Fruit fly (Drosophila melanogaster) Kc167 (cell line): ENCODE data around the gene atl.

Source experiments
- Myc ChIP-seq: fragments of >200 bp; optimal IDR thresholded peaks from 2 replicates; lab custom pipeline; 2017; ENCODE audit warnings: missing external identifiers
- h ChIP-seq: fragments of >200 bp; optimal IDR thresholded peaks from 3 replicates; lab custom pipeline; 2018; ENCODE audit warnings: missing external identifiers
- psq ChIP-seq: fragments of >200 bp; optimal IDR thresholded peaks from 2 replicates; lab custom pipeline; 2017; ENCODE audit warnings: missing external identifiers
- ttk ChIP-seq: sonication (Bioruptor generic); optimal IDR thresholded peaks from 2 replicates; lab custom pipeline; 2017; ENCODE audit warnings: missing external identifiers

DNA sequence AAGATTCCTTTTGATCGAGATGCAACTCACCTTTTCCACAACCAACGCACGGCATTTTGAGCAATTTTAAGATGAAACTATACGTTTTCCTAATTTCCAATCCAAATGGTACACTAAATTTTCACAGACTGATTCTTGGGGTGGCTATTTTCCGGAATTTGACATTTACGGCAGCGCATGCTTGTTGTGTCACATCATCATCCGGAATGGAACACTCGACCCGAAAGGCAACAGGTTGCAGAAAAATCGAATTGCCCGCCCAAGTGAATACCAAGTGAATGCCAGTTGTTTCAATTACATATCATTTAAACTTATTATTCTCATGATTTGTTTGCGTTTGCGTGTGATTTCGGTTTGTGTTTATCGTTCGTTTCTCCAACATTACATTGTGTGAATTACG, 9.5 kb downstream of the atl start, which contains the start of gene MtnF:
- no peak for TF ChIP-seq h
- no peak for TF ChIP-seq Myc (lab: Kevin White, UChicago)
- no peak for TF ChIP-seq ttk (lab: Kevin White, UChicago)
- TF ChIP-seq psq (lab: Kevin White, UChicago): no peak
